Fruit fly (Drosophila melanogaster) whole organism, embryonic: ENCODE measurements around the gene Atg12.

Source experiments
- ATbp ChIP-seq: fragments of 200-800 bp; sonication (Bioruptor generic); optimal IDR thresholded peaks from 2 replicates; lab custom pipeline; 2017; ENCODE audit warnings: missing biosample characterization, mild to moderate bottlenecking, missing genetic modification characterization, missing genetic modification reagents
- B-H2 ChIP-seq: fragments of 200-800 bp; sonication (Bioruptor generic); optimal IDR thresholded peaks from 2 replicates; lab custom pipeline; 2018; ENCODE audit warnings: missing biosample characterization, mild to moderate bottlenecking, missing genetic modification characterization
- Blimp-1 ChIP-seq: fragments of 200-800 bp; sonication (Bioruptor generic); optimal IDR thresholded peaks from 3 replicates; lab custom pipeline; 2018; ENCODE audit warnings: missing biosample characterization, missing genetic modification characterization, mild to moderate bottlenecking, moderate library complexity, missing genetic modification reagents
- CG10543 ChIP-seq: fragments of 200-800 bp; sonication (Bioruptor generic); optimal IDR thresholded peaks from 3 replicates; lab custom pipeline; 2017; ENCODE audit warnings: missing biosample characterization, mild to moderate bottlenecking, missing genetic modification characterization, moderate library complexity
- CG10979 ChIP-seq: fragments of 200-800 bp; sonication (Bioruptor generic); optimal IDR thresholded peaks from 2 replicates; lab custom pipeline; 2018; ENCODE audit warnings: missing biosample characterization, mild to moderate bottlenecking, missing genetic modification characterization, moderate library complexity
- CG13894 ChIP-seq: fragments of 200-800 bp; sonication (Bioruptor generic); optimal IDR thresholded peaks from 3 replicates; lab custom pipeline; 2018; ENCODE audit warnings: missing biosample characterization, mild to moderate bottlenecking, missing genetic modification characterization, moderate library complexity
- CG14860 ChIP-seq: fragments of 200-800 bp; sonication (Bioruptor generic); IDR thresholded peaks from 3 replicates; pipeline ENCODE4 v1.3.6; 2022; ENCODE audit warnings: missing biosample characterization, missing genetic modification characterization; ENCODE audit not compliant: partially characterized antibody
- CG15514 ChIP-seq: fragments of 200-800 bp; sonication (Bioruptor generic); optimal IDR thresholded peaks from 3 replicates; lab custom pipeline; 2017; ENCODE audit warnings: missing biosample characterization, missing genetic modification characterization, mild to moderate bottlenecking, moderate library complexity, missing genetic modification reagents
- CG17328 ChIP-seq: fragments of 200-800 bp; sonication (Bioruptor generic); IDR thresholded peaks from 2 replicates; pipeline ENCODE4 v1.3.6; 2022; ENCODE audit warnings: missing biosample characterization, missing genetic modification characterization
- CG31441 ChIP-seq: fragments of 200-800 bp; sonication (Bioruptor generic); IDR thresholded peaks from 2 replicates; pipeline ENCODE4 v1.3.6; 2022; ENCODE audit warnings: missing biosample characterization, missing genetic modification characterization
- CG34376 ChIP-seq: fragments of 200-800 bp; sonication (Bioruptor generic); optimal IDR thresholded peaks from 2 replicates; lab custom pipeline; 2018; ENCODE audit warnings: missing biosample characterization, mild to moderate bottlenecking, missing genetic modification characterization
- CG4328 ChIP-seq: fragments of 200-800 bp; sonication (Bioruptor generic); optimal IDR thresholded peaks from 3 replicates; lab custom pipeline; 2017; ENCODE audit warnings: missing biosample characterization, missing genetic modification reagents, missing genetic modification characterization
- CG43689 ChIP-seq: fragments of 200-800 bp; sonication (Bioruptor generic); IDR thresholded peaks from 2 replicates; pipeline ENCODE4 v1.3.6; 2022; ENCODE audit warnings: missing biosample characterization, missing genetic modification characterization
- CG6254 ChIP-seq: fragments of 200-800 bp; sonication (Bioruptor generic); optimal IDR thresholded peaks from 3 replicates; lab custom pipeline; 2017; ENCODE audit warnings: mild to moderate bottlenecking, missing biosample characterization, missing genetic modification reagents, missing genetic modification characterization
- CG7745 ChIP-seq: fragments of 200-800 bp; sonication (Bioruptor generic); optimal IDR thresholded peaks from 2 replicates; lab custom pipeline; 2018; ENCODE audit warnings: missing biosample characterization, mild to moderate bottlenecking, missing genetic modification characterization, moderate library complexity
- CG8290 ChIP-seq, 3 experiments: fragments of 200-800 bp; sonication (Bioruptor generic); optimal IDR thresholded peaks; 2 replicates each; lab custom pipeline; 2016 to 2019; ENCODE audit warnings: missing biosample characterization in 3 of 3, missing genetic modification characterization in 3 of 3, mild to moderate bottlenecking in 2 of 3, moderate library complexity in 1 of 3
- CG9215 ChIP-seq: fragments of 200-800 bp; sonication (Bioruptor generic); IDR thresholded peaks from 2 replicates; pipeline ENCODE4 v1.3.6; 2022; ENCODE audit warnings: missing biosample characterization, missing genetic modification characterization
- CHES-1-like ChIP-seq: fragments of 200-800 bp; sonication (Bioruptor generic); optimal IDR thresholded peaks from 2 replicates; lab custom pipeline; 2016; ENCODE audit warnings: missing biosample characterization, missing genetic modification characterization
- Eip74EF ChIP-seq, 2 experiments: fragments of 200-800 bp in 1 of 2; fragments of >200 bp in 1 of 2; sonication (Bioruptor generic) in 1 of 2; optimal IDR thresholded peaks; 2 replicates each; lab custom pipeline; 2017 to 2019; ENCODE audit warnings: missing biosample characterization in 2 of 2, missing genetic modification characterization in 2 of 2, mild to moderate bottlenecking in 1 of 2, moderate library complexity in 1 of 2
- HLHmδ ChIP-seq: fragments of 200-800 bp; sonication (Bioruptor generic); optimal IDR thresholded peaks from 2 replicates; lab custom pipeline; 2018; ENCODE audit warnings: missing biosample characterization, mild to moderate bottlenecking, missing genetic modification characterization, moderate library complexity
- Mes4 ChIP-seq: fragments of 200-800 bp; sonication (Bioruptor generic); optimal IDR thresholded peaks from 2 replicates; lab custom pipeline; 2016; ENCODE audit warnings: missing biosample characterization, missing genetic modification characterization
- Nf-YA ChIP-seq: fragments of 200-800 bp; sonication (Bioruptor generic); IDR thresholded peaks from 2 replicates; pipeline ENCODE4 v1.3.6; 2022; ENCODE audit warnings: missing biosample characterization, missing genetic modification characterization
- PHDP ChIP-seq: fragments of 200-800 bp; sonication (Bioruptor generic); optimal IDR thresholded peaks from 3 replicates; lab custom pipeline; 2018; ENCODE audit warnings: missing biosample characterization, mild to moderate bottlenecking, missing genetic modification characterization, moderate library complexity
- Six4 ChIP-seq: fragments of 200-800 bp; sonication (Bioruptor generic); optimal IDR thresholded peaks from 2 replicates; lab custom pipeline; 2016; ENCODE audit warnings: missing biosample characterization, missing genetic modification characterization
- ato ChIP-seq: fragments of 200-800 bp; sonication (Bioruptor generic); IDR thresholded peaks from 2 replicates; pipeline ENCODE4 v1.3.6; 2022; ENCODE audit warnings: missing biosample characterization, missing genetic modification characterization; ENCODE audit not compliant: partially characterized antibody
- bbx ChIP-seq: fragments of 200-800 bp; sonication (Bioruptor generic); IDR thresholded peaks from 2 replicates; pipeline ENCODE4 v1.3.6; 2022; ENCODE audit warnings: missing biosample characterization, missing genetic modification characterization; ENCODE audit not compliant: partially characterized antibody
- bcd ChIP-seq: fragments of 200-800 bp; sonication (Bioruptor generic); optimal IDR thresholded peaks from 2 replicates; lab custom pipeline; 2017; ENCODE audit warnings: missing biosample characterization, mild to moderate bottlenecking, missing genetic modification characterization
- btn ChIP-seq: fragments of 200-800 bp; sonication (Bioruptor generic); optimal IDR thresholded peaks from 2 replicates; lab custom pipeline; 2016; ENCODE audit warnings: missing biosample characterization, missing genetic modification characterization
- cwo ChIP-seq: fragments of 200-800 bp; sonication (Bioruptor generic); optimal IDR thresholded peaks from 3 replicates; lab custom pipeline; 2017; ENCODE audit warnings: missing biosample characterization, missing genetic modification characterization, mild to moderate bottlenecking, moderate library complexity, missing genetic modification reagents
- da ChIP-seq: fragments of 200-800 bp; sonication (Bioruptor generic); optimal IDR thresholded peaks from 2 replicates; lab custom pipeline; 2016; ENCODE audit warnings: missing biosample characterization, missing genetic modification characterization
- dan ChIP-seq: fragments of 200-800 bp; sonication (Bioruptor generic); IDR thresholded peaks from 2 replicates; pipeline ENCODE4 v1.3.6; 2022; ENCODE audit warnings: missing biosample characterization, missing genetic modification characterization
- dimm ChIP-seq: fragments of 200-800 bp; sonication (Bioruptor generic); IDR thresholded peaks from 2 replicates; pipeline ENCODE4 v1.3.6; 2022; ENCODE audit warnings: missing biosample characterization, missing genetic modification characterization
- dpn ChIP-seq, 2 experiments: fragments of 200-800 bp; sonication (Bioruptor generic); optimal IDR thresholded peaks; 3 replicates each; lab custom pipeline; 2016; ENCODE audit warnings: missing biosample characterization in 2 of 2, missing genetic modification characterization in 2 of 2
- ems ChIP-seq: fragments of 200-800 bp; sonication (Bioruptor generic); optimal IDR thresholded peaks from 3 replicates; lab custom pipeline; 2016; ENCODE audit warnings: missing biosample characterization, missing genetic modification characterization
- ken ChIP-seq: fragments of 200-800 bp; sonication (Bioruptor generic); IDR thresholded peaks from 3 replicates; pipeline ENCODE4 v1.3.6; 2022; ENCODE audit warnings: missing biosample characterization, missing genetic modification characterization
- maf-S ChIP-seq: fragments of 200-800 bp; sonication (Bioruptor generic); optimal IDR thresholded peaks from 2 replicates; lab custom pipeline; 2016; ENCODE audit warnings: missing biosample characterization, missing genetic modification characterization
- odd ChIP-seq: fragments of 200-800 bp; sonication (Bioruptor generic); optimal IDR thresholded peaks from 2 replicates; lab custom pipeline; 2017; ENCODE audit warnings: missing biosample characterization, mild to moderate bottlenecking, missing genetic modification characterization
- sc ChIP-seq, 3 experiments: fragments of >200 bp in 2 of 3; fragments of 200-800 bp in 1 of 3; sonication (Bioruptor generic) in 1 of 3; optimal IDR thresholded peaks; 2 replicates in 2 of 3; 3 replicates in 1 of 3; lab custom pipeline; 2017; ENCODE audit warnings: mild to moderate bottlenecking in 1 of 3, missing biosample characterization in 1 of 3, missing genetic modification characterization in 1 of 3, missing genetic modification reagents in 1 of 3
- slp2 ChIP-seq: fragments of 200-800 bp; sonication (Bioruptor generic); optimal IDR thresholded peaks from 2 replicates; lab custom pipeline; 2016; ENCODE audit warnings: missing biosample characterization, missing genetic modification characterization
- sna ChIP-seq: fragments of 200-800 bp; sonication (Bioruptor generic); IDR thresholded peaks from 2 replicates; pipeline ENCODE4 v1.3.6; 2022; ENCODE audit warnings: missing biosample characterization, missing genetic modification characterization; ENCODE audit not compliant: partially characterized antibody
- sob ChIP-seq: fragments of 200-800 bp; sonication (Bioruptor generic); IDR thresholded peaks from 2 replicates; pipeline ENCODE4 v1.3.6; 2022; ENCODE audit warnings: missing biosample characterization, missing genetic modification characterization
- sr ChIP-seq: fragments of 200-800 bp; sonication (Bioruptor generic); IDR thresholded peaks from 3 replicates; pipeline ENCODE4 v1.3.6; 2022; ENCODE audit warnings: missing biosample characterization, missing genetic modification characterization
- ssp ChIP-seq: fragments of 200-800 bp; sonication (Bioruptor generic); IDR thresholded peaks from 2 replicates; pipeline ENCODE4 v1.3.6; 2022; ENCODE audit warnings: missing biosample characterization, missing genetic modification characterization
- stc ChIP-seq: fragments of 200-800 bp; sonication (Bioruptor generic); IDR thresholded peaks from 2 replicates; pipeline ENCODE4 v1.3.6; 2022; ENCODE audit warnings: missing biosample characterization, missing genetic modification characterization
- tio ChIP-seq: fragments of 200-800 bp; sonication (Bioruptor generic); optimal IDR thresholded peaks from 2 replicates; lab custom pipeline; 2017; ENCODE audit warnings: missing biosample characterization, missing genetic modification characterization, inconsistent platforms
- unpg ChIP-seq: fragments of 200-800 bp; sonication (Bioruptor generic); optimal IDR thresholded peaks from 3 replicates; lab custom pipeline; 2018; ENCODE audit warnings: missing biosample characterization, mild to moderate bottlenecking, missing genetic modification characterization, moderate library complexity
- vvl ChIP-seq: fragments of 200-800 bp; sonication (Bioruptor generic); IDR thresholded peaks from 2 replicates; pipeline ENCODE4 v1.3.6; 2022; ENCODE audit warnings: missing biosample characterization, missing genetic modification characterization
- zen2 ChIP-seq: fragments of 200-800 bp; sonication (Bioruptor generic); IDR thresholded peaks from 3 replicates; pipeline ENCODE4 v1.3.6; 2022; ENCODE audit warnings: missing biosample characterization, missing genetic modification characterization; ENCODE audit not compliant: partially characterized antibody

Atg12 gene

dm6 chr3L:12119875-12120485, 16.8 kb upstream of the Atg12 start, which contains the start of gene CG11560 (continued):
- TF ChIP-seq CG13894 (no peak), CG6254 (GFP tag; lab: Kevin White, UChicago) (no peak), CHES-1-like (GFP tag; lab: Kevin White, UChicago) (no peak), tio (no peak), CG9215 (GFP tag; lab: Robert Waterston, UW) (no peak), CG34376 (GFP tag; lab: Kevin White, UChicago) (no peak), zen2 (peak; percentile 28; the same call in 1 of the 3 replicates), btn (GFP tag; lab: Kevin White, UChicago) (no peak), ato (GFP tag; lab: Robert Waterston, UW) (peak; percentile 26), vvl (no peak), CG7745 (no peak), dan (GFP tag; lab: Robert Waterston, UW) (no peak), maf-S (GFP tag; lab: Kevin White, UChicago) (no peak), ems (GFP tag; lab: Kevin White, UChicago) (no peak), dimm (GFP tag; lab: Robert Waterston, UW) (no peak), Blimp-1 (GFP tag; lab: Kevin White, UChicago) (no peak), HLHmδ (GFP tag; lab: Kevin White, UChicago) (no peak), CG10979 (tag; lab: Kevin White, UChicago) (no peak), dpn (GFP tag; optimal IDR thresholded peaks at IDR 0.05; lab: Kevin White, UChicago) (no peak), CG10543 (GFP tag; lab: Kevin White, UChicago) (no peak), ATbp (GFP tag; lab: Kevin White, UChicago) (no peak), sna (GFP tag; lab: Robert Waterston, UW) (peak; percentile 55; the same call in 1 of the 2 replicates), cwo (no peak), odd (GFP tag; lab: Kevin White, UChicago) (no peak), bcd (no peak), stc (GFP tag; lab: Robert Waterston, UW) (no peak), unpg (GFP tag; lab: Kevin White, UChicago) (no peak), bbx (GFP tag; lab: Robert Waterston, UW) (peak; percentile 66), PHDP (tag; lab: Kevin White, UChicago) (no peak), ssp (GFP tag; lab: Robert Waterston, UW) (no peak), sob (no peak), CG8290 (GFP tag; optimal IDR thresholded peaks at IDR 0.05; lab: Kevin White, UChicago) (no peak), CG8290 (tag; optimal IDR thresholded peaks at IDR 0.05; lab: Kevin White, UChicago) (no peak), CG4328 (no peak), CG43689 (GFP tag; lab: Robert Waterston, UW) (no peak), Nf-YA (no peak), CG31441 (GFP tag; lab: Robert Waterston, UW) (no peak), slp2 (no peak), Eip74EF (GFP tag; optimal IDR thresholded peaks at IDR 0.05; lab: Kevin White, UChicago) (no peak), CG15514 (GFP tag; lab: Kevin White, UChicago) (peak; percentile 44), CG14860 (GFP tag; lab: Robert Waterston, UW) (peak; percentile 66; the same call in 2 of the 3 replicates), da (GFP tag; lab: Kevin White, UChicago) (no peak), Six4 (GFP tag; lab: Kevin White, UChicago) (no peak), sc (optimal IDR thresholded peaks at IDR 0.05; lab: Kevin White, UChicago) (no peak), sc (GFP tag; optimal IDR thresholded peaks at IDR 0.05; lab: Kevin White, UChicago) (no peak), CG17328 (no peak), sr (GFP tag; lab: Robert Waterston, UW) (no peak), B-H2 (GFP tag; lab: Kevin White, UChicago) (no peak), Mes4 (GFP tag; lab: Kevin White, UChicago) (no peak), ken (no peak)
